Worm (Caenorhabditis elegans): ENCODE measurements around the gene F09C6.13.

DNA sequence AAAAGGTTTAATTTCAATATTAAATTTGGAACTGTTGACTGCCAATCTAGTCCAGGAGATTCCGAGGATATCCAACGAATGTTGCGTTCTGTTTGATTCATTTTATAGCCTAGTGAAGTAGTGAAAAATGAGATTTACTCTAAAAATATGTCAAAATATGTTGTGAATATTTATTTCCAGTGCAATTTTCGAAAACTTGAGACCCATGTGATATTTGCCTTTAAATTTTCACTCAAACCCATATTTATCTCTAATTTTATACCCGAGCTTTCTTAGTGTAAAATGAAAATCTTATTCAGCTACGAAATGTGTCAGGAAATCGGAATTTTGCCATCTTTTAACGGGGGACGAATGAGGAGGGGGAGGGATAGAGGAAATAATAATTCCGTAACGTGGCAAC is 25.0 kb downstream of the F09C6.13 start, which contains the start of gene F09C6.16:
- TF ChIP-seq R02D3.7 (tag; optimal IDR thresholded peaks at IDR 0.05) (no peak), ztf-11 (tag; optimal IDR thresholded peaks at IDR 0.05) (no peak), nhr-12 (tag; optimal IDR thresholded peaks at IDR 0.05) (no peak), nhr-11 (tag; optimal IDR thresholded peaks at IDR 0.05) (no peak), nhr-10 (tag; optimal IDR thresholded peaks at IDR 0.05) (no peak), mbf-1 (tag; optimal IDR thresholded peaks at IDR 0.05) (no peak), zag-1 (tag; optimal IDR thresholded peaks at IDR 0.05) (no peak), crh-2 (tag; optimal IDR thresholded peaks at IDR 0.05) (no peak), egl-27 (tag; optimal IDR thresholded peaks at IDR 0.05) (no peak), Y55F3AM.14 (GFP tag; optimal IDR thresholded peaks at IDR 0.05) (no peak), nhr-25 (tag; optimal IDR thresholded peaks at IDR 0.05) (no peak), sma-9 (GFP tag; optimal IDR thresholded peaks at IDR 0.05) (no peak), sma-9 (tag; optimal IDR thresholded peaks at IDR 0.05) (no peak), lsy-2 (tag; optimal IDR thresholded peaks at IDR 0.05) (no peak), lin-13 (GFP tag; optimal IDR thresholded peaks at IDR 0.05) (no peak)
